ENCODE assay signal across 1 fruit fly cellular context in genomic region chrX:19668405-19668804, dm6.
A peak's percentile ranks its signal among the peaks of the same experiment; 100 is the strongest.
TF ChIP-seq lines count a peak whose summit lies in the region.

No protein-coding gene starts in this region.

TF ChIP-seq in whole organism, embryonic, 481 proteins besides CTCF, POLR2A, EP300 and RAD21 (continued from another document and continues in another):
- TF ChIP-seq ssp (GFP tag; IDR thresholded peaks at IDR 0.05; lab: Robert Waterston, UW): peak; percentile 79
- peak; percentile 54 for TF ChIP-seq MESR4 (GFP tag; optimal IDR thresholded peaks at IDR 0.05; lab: Kevin White, UChicago)
- TF ChIP-seq tin (GFP tag; optimal IDR thresholded peaks at IDR 0.05; lab: Kevin White, UChicago): peak; percentile 97
- no peak for TF ChIP-seq mld (GFP tag; IDR thresholded peaks at IDR 0.05; lab: Robert Waterston, UW; ENCODE audit: partially characterized antibody)
- peak; percentile 75 for TF ChIP-seq sima (GFP tag; optimal IDR thresholded peaks at IDR 0.05; lab: Kevin White, UChicago)
- peak; percentile 84 for TF ChIP-seq BtbVII (GFP tag; optimal IDR thresholded peaks at IDR 0.05; lab: Kevin White, UChicago)
- peak; percentile 89 for TF ChIP-seq gce (GFP tag; IDR thresholded peaks at IDR 0.05; lab: Robert Waterston, UW)
- TF ChIP-seq CHES-1-like (GFP tag; optimal IDR thresholded peaks at IDR 0.05; lab: Kevin White, UChicago): peak; percentile 98
- peak; percentile 94 for TF ChIP-seq CG6689 (GFP tag; IDR thresholded peaks at IDR 0.05; lab: Robert Waterston, UW)
- peak; percentile 97 for TF ChIP-seq CG10366 (GFP tag; IDR thresholded peaks at IDR 0.05; lab: Robert Waterston, UW)
- peak; percentile 78 for TF ChIP-seq sqz (GFP tag; optimal IDR thresholded peaks at IDR 0.05; lab: Kevin White, UChicago)
- peak; percentile 89 for TF ChIP-seq B-H1 (GFP tag; IDR thresholded peaks at IDR 0.05; lab: Robert Waterston, UW)
- peak; percentile 94 for TF ChIP-seq Spps (tag; optimal IDR thresholded peaks at IDR 0.05; lab: Kevin White, UChicago)
- peak; percentile 97 for TF ChIP-seq Hsf (GFP tag; optimal IDR thresholded peaks at IDR 0.05; lab: Kevin White, UChicago)
- TF ChIP-seq BEAF-32 (GFP tag; optimal IDR thresholded peaks at IDR 0.05; lab: Kevin White, UChicago): peak; percentile 18
- peak; percentile 98 for TF ChIP-seq row (GFP tag; IDR thresholded peaks at IDR 0.05; lab: Robert Waterston, UW)
- TF ChIP-seq ind (GFP tag; optimal IDR thresholded peaks at IDR 0.05; lab: Kevin White, UChicago): peak; percentile 96
- TF ChIP-seq sna (GFP tag; IDR thresholded peaks at IDR 0.05; lab: Robert Waterston, UW; ENCODE audit: partially characterized antibody): no peak
- TF ChIP-seq bbx (GFP tag; IDR thresholded peaks at IDR 0.05; lab: Robert Waterston, UW; ENCODE audit: partially characterized antibody): no peak
- peak; percentile 92 for TF ChIP-seq Oaz (GFP tag; IDR thresholded peaks at IDR 0.05; lab: Robert Waterston, UW)
- peak; percentile 91 for TF ChIP-seq croc (GFP tag; conservative IDR thresholded peaks at IDR 0.05; lab: Robert Waterston, UW)
- TF ChIP-seq Ets97D (GFP tag; optimal IDR thresholded peaks at IDR 0.05; lab: Kevin White, UChicago): peak; percentile 89
- TF ChIP-seq CG3163 (GFP tag; optimal IDR thresholded peaks at IDR 0.05; lab: Kevin White, UChicago): peak; percentile 89
- peak; percentile 95 for TF ChIP-seq CG3407 (GFP tag; optimal IDR thresholded peaks at IDR 0.05; lab: Kevin White, UChicago)
- peak; percentile 93 for TF ChIP-seq CG11247 (GFP tag; IDR thresholded peaks at IDR 0.05; lab: Robert Waterston, UW)
- peak; percentile 95 for TF ChIP-seq Hr3 (GFP tag; optimal IDR thresholded peaks at IDR 0.05; lab: Kevin White, UChicago)
- TF ChIP-seq CG7357 (GFP tag; IDR thresholded peaks at IDR 0.05; lab: Robert Waterston, UW): peak; percentile 87
- peak; percentile 80 for TF ChIP-seq psq (GFP tag; optimal IDR thresholded peaks at IDR 0.05; lab: Kevin White, UChicago)
- peak; percentile 96 for TF ChIP-seq CG11723 (GFP tag; optimal IDR thresholded peaks at IDR 0.05; lab: Kevin White, UChicago)
- peak; percentile 97 for TF ChIP-seq her (GFP tag; optimal IDR thresholded peaks at IDR 0.05; lab: Kevin White, UChicago)
- TF ChIP-seq crol (GFP tag; IDR thresholded peaks at IDR 0.05; lab: Robert Waterston, UW): peak; percentile 72
- TF ChIP-seq CG6683 (GFP tag; optimal IDR thresholded peaks at IDR 0.05; lab: Kevin White, UChicago): peak; percentile 78
- peak; percentile 96 for TF ChIP-seq disco-r (GFP tag; optimal IDR thresholded peaks at IDR 0.05; lab: Kevin White, UChicago)
- no peak for TF ChIP-seq knrl (GFP tag; IDR thresholded peaks at IDR 0.05; lab: Robert Waterston, UW; ENCODE audit: partially characterized antibody)
- TF ChIP-seq pan (optimal IDR thresholded peaks at IDR 0.05; lab: Kevin White, UChicago): no peak
- peak in 1 of 2 experiments; percentile 92 for TF ChIP-seq pan (GFP tag; optimal IDR thresholded peaks at IDR 0.05 in 1 of 2, IDR thresholded peaks at IDR 0.05 in 1 of 2)
- peak; percentile 23 for TF ChIP-seq CG9797 (GFP tag; optimal IDR thresholded peaks at IDR 0.05; lab: Kevin White, UChicago)
- no peak for TF ChIP-seq abd-A (tag; optimal IDR thresholded peaks at IDR 0.05; lab: Kevin White, UChicago)
- peak; percentile 91 for TF ChIP-seq MTF-1 (GFP tag; optimal IDR thresholded peaks at IDR 0.05; lab: Kevin White, UChicago; ENCODE audit: borderline replicate concordance)
- peak; percentile 91 for TF ChIP-seq CG18764 (GFP tag; optimal IDR thresholded peaks at IDR 0.05; lab: Kevin White, UChicago)
- peak; percentile 87 for TF ChIP-seq nerfin-1 (tag; optimal IDR thresholded peaks at IDR 0.05; lab: Kevin White, UChicago)
- peak; percentile 54 for TF ChIP-seq Sry-β (GFP tag; optimal IDR thresholded peaks at IDR 0.05; lab: Kevin White, UChicago)
- peak; percentile 93 for TF ChIP-seq CG34376 (GFP tag; optimal IDR thresholded peaks at IDR 0.05; lab: Kevin White, UChicago)
- peak; percentile 86 for TF ChIP-seq ase (GFP tag; IDR thresholded peaks at IDR 0.05; lab: Robert Waterston, UW)
- peak; percentile 13 for TF ChIP-seq CG1832 (GFP tag; optimal IDR thresholded peaks at IDR 0.05; lab: Kevin White, UChicago)
- no peak for TF ChIP-seq prd (optimal IDR thresholded peaks at IDR 0.05; lab: Kevin White, UChicago)
- peak; percentile 95 for TF ChIP-seq prd (GFP tag; IDR thresholded peaks at IDR 0.05; lab: Robert Waterston, UW)
- peak; percentile 95 for TF ChIP-seq CG12155 (GFP tag; optimal IDR thresholded peaks at IDR 0.05; lab: Kevin White, UChicago)
- peak; percentile 91 for TF ChIP-seq CG4617 (GFP tag; optimal IDR thresholded peaks at IDR 0.05; lab: Kevin White, UChicago; ENCODE audit: borderline replicate concordance)
- peak; percentile 96 for TF ChIP-seq onecut (GFP tag; IDR thresholded peaks at IDR 0.05; lab: Robert Waterston, UW)
- peak; percentile 96 for TF ChIP-seq CG10543 (GFP tag; optimal IDR thresholded peaks at IDR 0.05; lab: Kevin White, UChicago)
- TF ChIP-seq CG43689 (GFP tag; IDR thresholded peaks at IDR 0.05; lab: Robert Waterston, UW): peak; percentile 92
- TF ChIP-seq peb (GFP tag; IDR thresholded peaks at IDR 0.05; lab: Robert Waterston, UW): peak; percentile 88
- peak; percentile 90 for TF ChIP-seq H15 (GFP tag; IDR thresholded peaks at IDR 0.05; lab: Robert Waterston, UW)
- TF ChIP-seq repo (GFP tag; optimal IDR thresholded peaks at IDR 0.05; lab: Kevin White, UChicago): peak; percentile 94
- peak; percentile 98 for TF ChIP-seq CG7786 (GFP tag; optimal IDR thresholded peaks at IDR 0.05; lab: Kevin White, UChicago)
- peak; percentile 98 for TF ChIP-seq HmgZ (tag; optimal IDR thresholded peaks at IDR 0.05; lab: Kevin White, UChicago)
- peak; percentile 91 for TF ChIP-seq Vsx1 (GFP tag; optimal IDR thresholded peaks at IDR 0.05; lab: Kevin White, UChicago)
- TF ChIP-seq Awh (GFP tag; IDR thresholded peaks at IDR 0.05; lab: Robert Waterston, UW): peak; percentile 92
- peak; percentile 12 for TF ChIP-seq Dp (GFP tag; optimal IDR thresholded peaks at IDR 0.05; lab: Kevin White, UChicago)
- TF ChIP-seq CG13287 (GFP tag; IDR thresholded peaks at IDR 0.05; lab: Robert Waterston, UW; ENCODE audit: partially characterized antibody): no peak
- TF ChIP-seq Kr (GFP tag; optimal IDR thresholded peaks at IDR 0.05; lab: Kevin White, UChicago): peak; percentile 79
- peak; percentile 78 for TF ChIP-seq kah (GFP tag; optimal IDR thresholded peaks at IDR 0.05; lab: Kevin White, UChicago)
- TF ChIP-seq CG12942 (GFP tag; optimal IDR thresholded peaks at IDR 0.05; lab: Kevin White, UChicago): peak; percentile 97
- peak; percentile 91 for TF ChIP-seq bcd (GFP tag; optimal IDR thresholded peaks at IDR 0.05; lab: Kevin White, UChicago)
- no peak for TF ChIP-seq CG7963 (GFP tag; IDR thresholded peaks at IDR 0.05; lab: Robert Waterston, UW; ENCODE audit: partially characterized antibody)
- peak; percentile 86 for TF ChIP-seq klu (GFP tag; IDR thresholded peaks at IDR 0.05; lab: Robert Waterston, UW)
- TF ChIP-seq Sry-δ (GFP tag; optimal IDR thresholded peaks at IDR 0.05; lab: Kevin White, UChicago): peak; percentile 68
- TF ChIP-seq grn (GFP tag; optimal IDR thresholded peaks at IDR 0.05; lab: Kevin White, UChicago): peak; percentile 87
- peak; percentile 98 for TF ChIP-seq CG16863 (GFP tag; optimal IDR thresholded peaks at IDR 0.05; lab: Kevin White, UChicago)
- TF ChIP-seq tgo (GFP tag; IDR thresholded peaks at IDR 0.05; lab: Robert Waterston, UW): peak; percentile 92
- peak; percentile 96 for TF ChIP-seq NK7.1 (GFP tag; optimal IDR thresholded peaks at IDR 0.05; lab: Kevin White, UChicago)
- TF ChIP-seq CG34224 (GFP tag; IDR thresholded peaks at IDR 0.05; lab: Robert Waterston, UW; ENCODE audit: partially characterized antibody): no peak
- peak; percentile 96 for TF ChIP-seq CG11456 (GFP tag; IDR thresholded peaks at IDR 0.05; lab: Robert Waterston, UW)
- TF ChIP-seq CG4730 (GFP tag; IDR thresholded peaks at IDR 0.05; lab: Robert Waterston, UW): peak; percentile 90
- no peak for TF ChIP-seq CG10147 (GFP tag; optimal IDR thresholded peaks at IDR 0.05; lab: Kevin White, UChicago)
- peak; percentile 92 for TF ChIP-seq CG17361 (GFP tag; IDR thresholded peaks at IDR 0.05; lab: Robert Waterston, UW)
- TF ChIP-seq ci (GFP tag; IDR thresholded peaks at IDR 0.05; lab: Robert Waterston, UW): peak; percentile 98
- TF ChIP-seq Doc3 (GFP tag; IDR thresholded peaks at IDR 0.05; lab: Robert Waterston, UW; ENCODE audit: partially characterized antibody): no peak
- peak; percentile 86 for TF ChIP-seq CG10274 (GFP tag; optimal IDR thresholded peaks at IDR 0.05; lab: Kevin White, UChicago)
- TF ChIP-seq slbo (GFP tag; IDR thresholded peaks at IDR 0.05; lab: Robert Waterston, UW): peak; percentile 98
- peak; percentile 92 for TF ChIP-seq luna (GFP tag; optimal IDR thresholded peaks at IDR 0.05; lab: Kevin White, UChicago)
- TF ChIP-seq pho (GFP tag; optimal IDR thresholded peaks at IDR 0.05; lab: Kevin White, UChicago): peak; percentile 96
- peak; percentile 84 for TF ChIP-seq CG4328 (GFP tag; optimal IDR thresholded peaks at IDR 0.05; lab: Kevin White, UChicago)
- no peak for TF ChIP-seq CG17568 (GFP tag; optimal IDR thresholded peaks at IDR 0.05; lab: Kevin White, UChicago)
- no peak for TF ChIP-seq usp (GFP tag; optimal IDR thresholded peaks at IDR 0.05; lab: Kevin White, UChicago)
- TF ChIP-seq hb (GFP tag; IDR thresholded peaks at IDR 0.05; lab: Robert Waterston, UW; ENCODE audit: partially characterized antibody): no peak
- TF ChIP-seq E2f2 (GFP tag; IDR thresholded peaks at IDR 0.05; lab: Robert Waterston, UW): peak; percentile 80
- peak; percentile 95 for TF ChIP-seq CG1529 (GFP tag; optimal IDR thresholded peaks at IDR 0.05; lab: Kevin White, UChicago)
- TF ChIP-seq CG15696 (tag; optimal IDR thresholded peaks at IDR 0.05; lab: Kevin White, UChicago): peak; percentile 97
- TF ChIP-seq CG8478 (optimal IDR thresholded peaks at IDR 0.05; lab: Kevin White, UChicago): no peak
- TF ChIP-seq sr (GFP tag; IDR thresholded peaks at IDR 0.05; lab: Robert Waterston, UW): peak; percentile 78
- TF ChIP-seq CG2116 (GFP tag; optimal IDR thresholded peaks at IDR 0.05; lab: Kevin White, UChicago): peak; percentile 74
- peak; percentile 93 for TF ChIP-seq trh (GFP tag; optimal IDR thresholded peaks at IDR 0.05; lab: Kevin White, UChicago)
- peak; percentile 91 for TF ChIP-seq odd (GFP tag; optimal IDR thresholded peaks at IDR 0.05; lab: Kevin White, UChicago)
- TF ChIP-seq GATAe (GFP tag; conservative IDR thresholded peaks at IDR 0.05; lab: Robert Waterston, UW): peak; percentile 75
- TF ChIP-seq Dll (GFP tag; IDR thresholded peaks at IDR 0.05; lab: Robert Waterston, UW; ENCODE audit: partially characterized antibody): no peak
- peak; percentile 87 for TF ChIP-seq E2f1 (GFP tag; IDR thresholded peaks at IDR 0.05; lab: Robert Waterston, UW)
- TF ChIP-seq Rfx (GFP tag; IDR thresholded peaks at IDR 0.05; lab: Robert Waterston, UW): peak; percentile 95
- TF ChIP-seq CG14965 (GFP tag; optimal IDR thresholded peaks at IDR 0.05; lab: Kevin White, UChicago; ENCODE audit: borderline replicate concordance): peak; percentile 68
- peak; percentile 96 for TF ChIP-seq pb (GFP tag; optimal IDR thresholded peaks at IDR 0.05; lab: Kevin White, UChicago)
- TF ChIP-seq dmrt99B (tag; optimal IDR thresholded peaks at IDR 0.05; lab: Kevin White, UChicago): peak; percentile 93
- TF ChIP-seq Sox100B (GFP tag; optimal IDR thresholded peaks at IDR 0.05; lab: Kevin White, UChicago): no peak
- TF ChIP-seq CG13775 (GFP tag; optimal IDR thresholded peaks at IDR 0.05; lab: Kevin White, UChicago): peak; percentile 93
- peak; percentile 78 for TF ChIP-seq CG6654 (GFP tag; optimal IDR thresholded peaks at IDR 0.05; lab: Kevin White, UChicago)
- peak; percentile 95 for TF ChIP-seq lab (GFP tag; optimal IDR thresholded peaks at IDR 0.05; lab: Kevin White, UChicago)
- peak; percentile 85 for TF ChIP-seq CG9215 (GFP tag; IDR thresholded peaks at IDR 0.05; lab: Robert Waterston, UW)
- TF ChIP-seq Sox102F (GFP tag; optimal IDR thresholded peaks at IDR 0.05; lab: Kevin White, UChicago): peak; percentile 95
- peak; percentile 97 for TF ChIP-seq CG1603 (tag; optimal IDR thresholded peaks at IDR 0.05; lab: Kevin White, UChicago)
- TF ChIP-seq crc (GFP tag; optimal IDR thresholded peaks at IDR 0.05; lab: Kevin White, UChicago): peak; percentile 97
- TF ChIP-seq Hmx (GFP tag; optimal IDR thresholded peaks at IDR 0.05; lab: Kevin White, UChicago): no peak
- peak; percentile 97 for TF ChIP-seq nmo (GFP tag; optimal IDR thresholded peaks at IDR 0.05; lab: Kevin White, UChicago)
- TF ChIP-seq B-H2 (GFP tag; optimal IDR thresholded peaks at IDR 0.05; lab: Kevin White, UChicago): peak; percentile 90
- TF ChIP-seq toy (GFP tag; IDR thresholded peaks at IDR 0.05; lab: Robert Waterston, UW): peak; percentile 72; the same call in 1 of the 2 replicates
- peak; percentile 98 for TF ChIP-seq NfI (GFP tag; optimal IDR thresholded peaks at IDR 0.05; lab: Kevin White, UChicago)
- TF ChIP-seq CG3281 (GFP tag; optimal IDR thresholded peaks at IDR 0.05; lab: Kevin White, UChicago): peak; percentile 87
- peak; percentile 80 for TF ChIP-seq CG4282 (GFP tag; optimal IDR thresholded peaks at IDR 0.05; lab: Kevin White, UChicago)
- TF ChIP-seq CG13894 (tag; optimal IDR thresholded peaks at IDR 0.05; lab: Kevin White, UChicago): no peak
- peak; percentile 98 for TF ChIP-seq CG2120 (GFP tag; optimal IDR thresholded peaks at IDR 0.05; lab: Kevin White, UChicago)
- TF ChIP-seq CG11093 (GFP tag; IDR thresholded peaks at IDR 0.05; lab: Robert Waterston, UW): peak; percentile 92
- TF ChIP-seq CG18476 (GFP tag; optimal IDR thresholded peaks at IDR 0.05; lab: Kevin White, UChicago): peak; percentile 89
- peak; percentile 46; the same call in 1 of the 2 replicates for TF ChIP-seq CG4360 (GFP tag; IDR thresholded peaks at IDR 0.05; lab: Robert Waterston, UW)
- peak; percentile 98 for TF ChIP-seq Dip3 (GFP tag; optimal IDR thresholded peaks at IDR 0.05; lab: Kevin White, UChicago)
- peak; percentile 15 for TF ChIP-seq CG7745 (tag; optimal IDR thresholded peaks at IDR 0.05; lab: Kevin White, UChicago)
- peak; percentile 94 for TF ChIP-seq sug (tag; optimal IDR thresholded peaks at IDR 0.05; lab: Kevin White, UChicago)
- no peak for TF ChIP-seq nerfin-2 (GFP tag; IDR thresholded peaks at IDR 0.05; lab: Robert Waterston, UW; ENCODE audit: partially characterized antibody)
- peak; percentile 96 for TF ChIP-seq gcm (GFP tag; optimal IDR thresholded peaks at IDR 0.05; lab: Kevin White, UChicago)
- peak; percentile 96 for TF ChIP-seq CG17912 (GFP tag; optimal IDR thresholded peaks at IDR 0.05; lab: Kevin White, UChicago)
- peak; percentile 70 for TF ChIP-seq CG7928 (GFP tag; optimal IDR thresholded peaks at IDR 0.05; lab: Kevin White, UChicago)
- TF ChIP-seq unpg (GFP tag; optimal IDR thresholded peaks at IDR 0.05; lab: Kevin White, UChicago): peak; percentile 97
